Worm (Caenorhabditis elegans) whole organism, late embryonic: ENCODE measurements around the gene R11D1.2.

Experiments used
- K02D7.2 ChIP-seq: sonication (generic microtip); optimal IDR thresholded peaks from 2 replicates; lab custom pipeline; 2017; ENCODE audit warnings: mild to moderate bottlenecking, missing genetic modification characterization, missing compliant biosample characterization
- T23F11.4 ChIP-seq: fragments of 200-800 bp; sonication (Bioruptor generic); optimal IDR thresholded peaks from 2 replicates; lab custom pipeline; 2018; ENCODE audit warnings: mild to moderate bottlenecking, missing genetic modification characterization, missing compliant biosample characterization
- Y22D7AL.16 ChIP-seq: sonication (generic microtip); optimal IDR thresholded peaks from 2 replicates; lab custom pipeline; 2016; ENCODE audit warnings: missing genetic modification characterization, missing compliant biosample characterization
- ahr-1 ChIP-seq: sonication (generic microtip); optimal IDR thresholded peaks from 2 replicates; lab custom pipeline; 2016; ENCODE audit warnings: missing genetic modification characterization, missing compliant biosample characterization
- ama-1 ChIP-seq: fragments of 150-350 bp; optimal IDR thresholded peaks from 2 replicates; lab custom pipeline; 2014
- ceh-14 ChIP-seq: sonication (generic microtip); optimal IDR thresholded peaks from 2 replicates; lab custom pipeline; 2016; ENCODE audit warnings: missing genotype, missing genetic modification characterization, missing compliant biosample characterization
- ceh-19 ChIP-seq: fragments of 200-800 bp; sonication (Bioruptor generic); optimal IDR thresholded peaks from 2 replicates; lab custom pipeline; 2018; ENCODE audit warnings: mild to moderate bottlenecking, missing genetic modification characterization, missing compliant biosample characterization
- ceh-2 ChIP-seq: sonication (generic microtip); optimal IDR thresholded peaks from 2 replicates; lab custom pipeline; 2016; ENCODE audit warnings: missing genotype, missing genetic modification characterization, missing compliant biosample characterization
- ceh-24 ChIP-seq: sonication (generic microtip); optimal IDR thresholded peaks from 2 replicates; lab custom pipeline; 2016; ENCODE audit warnings: mild to moderate bottlenecking, missing genetic modification characterization, missing compliant biosample characterization
- ceh-30 ChIP-seq: fragments of 150-350 bp; optimal IDR thresholded peaks from 2 replicates; lab custom pipeline; 2014; ENCODE audit warnings: missing biosample characterization, missing genetic modification characterization
- ceh-31 ChIP-seq: sonication (generic microtip); optimal IDR thresholded peaks from 2 replicates; lab custom pipeline; 2016; ENCODE audit warnings: missing genetic modification characterization, missing compliant biosample characterization
- ceh-45 ChIP-seq: fragments of 200-800 bp; sonication (Bioruptor generic); IDR thresholded peaks from 2 replicates; pipeline ENCODE4 v1.3.6; 2022; ENCODE audit warnings: missing genetic modification reagents, missing genetic modification characterization, missing compliant biosample characterization
- ceh-48 ChIP-seq: sonication (generic microtip); optimal IDR thresholded peaks from 2 replicates; lab custom pipeline; 2016; ENCODE audit warnings: missing genetic modification characterization, inconsistent platforms, missing compliant biosample characterization
- ceh-6 ChIP-seq: fragments of 200-800 bp; sonication (Bioruptor generic); optimal IDR thresholded peaks from 2 replicates; lab custom pipeline; 2018; ENCODE audit warnings: mild to moderate bottlenecking, missing genetic modification characterization, missing compliant biosample characterization
- dmd-4 ChIP-seq: sonication (generic microtip); optimal IDR thresholded peaks from 2 replicates; lab custom pipeline; 2016; ENCODE audit warnings: borderline replicate concordance, missing genetic modification characterization, missing compliant biosample characterization
- elt-2 ChIP-seq: sonication (generic microtip); optimal IDR thresholded peaks from 2 replicates; lab custom pipeline; 2016; ENCODE audit warnings: missing genetic modification reagents, missing genetic modification characterization, missing compliant biosample characterization
- elt-4 ChIP-seq: sonication (generic microtip); optimal IDR thresholded peaks from 2 replicates; lab custom pipeline; 2016; ENCODE audit warnings: missing genetic modification characterization, missing compliant biosample characterization
- ets-4 ChIP-seq: sonication (generic microtip); optimal IDR thresholded peaks from 2 replicates; lab custom pipeline; 2016; ENCODE audit warnings: missing genetic modification characterization, missing compliant biosample characterization
- eyg-1 ChIP-seq: sonication (generic microtip); optimal IDR thresholded peaks from 2 replicates; lab custom pipeline; 2016; ENCODE audit warnings: missing genotype, missing genetic modification characterization, missing compliant biosample characterization
- fax-1 ChIP-seq: sonication (generic microtip); optimal IDR thresholded peaks from 2 replicates; lab custom pipeline; 2016; ENCODE audit warnings: missing genotype, missing genetic modification characterization, missing compliant biosample characterization
- fkh-10 ChIP-seq: fragments of 150-350 bp; optimal IDR thresholded peaks from 2 replicates; lab custom pipeline; 2014; ENCODE audit warnings: missing biosample characterization, missing genetic modification reagents, missing genetic modification characterization
- gmeb-2 ChIP-seq: sonication (generic microtip); optimal IDR thresholded peaks from 2 replicates; lab custom pipeline; 2016; ENCODE audit warnings: missing genetic modification characterization, inconsistent platforms, missing compliant biosample characterization
- hlh-15 ChIP-seq: sonication (generic microtip); optimal IDR thresholded peaks from 2 replicates; lab custom pipeline; 2016; ENCODE audit warnings: missing genetic modification characterization, missing compliant biosample characterization
- mec-3 ChIP-seq: sonication (generic microtip); optimal IDR thresholded peaks from 2 replicates; lab custom pipeline; 2016; ENCODE audit warnings: borderline replicate concordance, missing genetic modification characterization, missing compliant biosample characterization
- nhr-11 ChIP-seq: fragments of 150-350 bp; optimal IDR thresholded peaks from 2 replicates; lab custom pipeline; 2014; ENCODE audit warnings: missing biosample characterization, missing genetic modification characterization
- nhr-232 ChIP-seq: sonication (generic microtip); optimal IDR thresholded peaks from 2 replicates; lab custom pipeline; 2016; ENCODE audit warnings: missing genetic modification characterization, missing compliant biosample characterization
- pag-3 ChIP-seq: sonication (generic microtip); optimal IDR thresholded peaks from 2 replicates; lab custom pipeline; 2016; ENCODE audit warnings: missing compliant biosample characterization, missing genetic modification characterization, borderline replicate concordance
- pat-9 ChIP-seq: fragments of 200-800 bp; sonication (Bioruptor generic); optimal IDR thresholded peaks from 2 replicates; lab custom pipeline; 2018; ENCODE audit warnings: mild to moderate bottlenecking, missing genetic modification characterization, moderate library complexity, missing compliant biosample characterization
- pqm-1 ChIP-seq: sonication (generic microtip); optimal IDR thresholded peaks from 2 replicates; lab custom pipeline; 2016; ENCODE audit warnings: missing genetic modification characterization, missing compliant biosample characterization
- pros-1 ChIP-seq: fragments of 150-350 bp; optimal IDR thresholded peaks from 2 replicates; lab custom pipeline; 2014; ENCODE audit warnings: missing biosample characterization, missing genetic modification reagents, missing genetic modification characterization
- sox-4 ChIP-seq: sonication (generic microtip); optimal IDR thresholded peaks from 2 replicates; lab custom pipeline; 2017; ENCODE audit warnings: mild to moderate bottlenecking, missing genetic modification characterization, inconsistent platforms, missing compliant biosample characterization
- tbx-7 ChIP-seq: sonication (generic microtip); optimal IDR thresholded peaks from 2 replicates; lab custom pipeline; 2016; ENCODE audit warnings: missing genotype, missing genetic modification characterization, missing compliant biosample characterization
- ttx-3 ChIP-seq: sonication (generic microtip); optimal IDR thresholded peaks from 2 replicates; lab custom pipeline; 2016; ENCODE audit warnings: missing genetic modification reagents, missing genetic modification characterization, missing compliant biosample characterization
- unc-3 ChIP-seq, 2 experiments: fragments of 200-800 bp in 1 of 2; sonication (Bioruptor generic) in 1 of 2; sonication (generic microtip) in 1 of 2; conservative IDR thresholded peaks in 1 of 2; optimal IDR thresholded peaks in 1 of 2; 2 replicates each; pipeline versions ENCODE4 v1.3.6 to Lab custom; 2016 to 2022; ENCODE audit warnings: missing compliant biosample characterization in 2 of 2, missing genetic modification characterization in 2 of 2, missing genetic modification reagents in 1 of 2
- unc-42 ChIP-seq: sonication (generic microtip); optimal IDR thresholded peaks from 2 replicates; lab custom pipeline; 2016; ENCODE audit warnings: missing genotype, missing genetic modification characterization, missing compliant biosample characterization
- unc-86 ChIP-seq: sonication (generic microtip); optimal IDR thresholded peaks from 2 replicates; lab custom pipeline; 2016; ENCODE audit warnings: missing genetic modification characterization, missing compliant biosample characterization
- zip-5 ChIP-seq: sonication (generic microtip); optimal IDR thresholded peaks from 2 replicates; lab custom pipeline; 2016; ENCODE audit warnings: missing genetic modification characterization, missing compliant biosample characterization

Gene R11D1.2

ce11 chrV:12701613-12702012 is 6.8 kb upstream of the R11D1.2 start:
- TF ChIP-seq unc-3 (GFP tag; conservative IDR thresholded peaks at IDR 0.05; lab: Robert Waterston, UW): no peak
- TF ChIP-seq unc-3 (tag; optimal IDR thresholded peaks at IDR 0.05; lab: Kevin White, UChicago): no peak
- no peak for TF ChIP-seq fkh-10 (GFP tag; lab: Kevin White, UChicago)
- no peak for TF ChIP-seq ttx-3 (tag; lab: Kevin White, UChicago)
- TF ChIP-seq unc-42 (tag; lab: Kevin White, UChicago): peak; percentile 86
- TF ChIP-seq K02D7.2 (tag; lab: Kevin White, UChicago): no peak
- TF ChIP-seq nhr-232 (tag; lab: Kevin White, UChicago): no peak
- TF ChIP-seq mec-3 (tag; lab: Kevin White, UChicago): no peak

- no peak for TF ChIP-seq T23F11.4 (GFP tag; lab: Kevin White, UChicago)
Observed at ce11 chrV:12704077-12704476, 4.3 kb upstream of the R11D1.2 start, which contains the start of gene R11D1.1. Gene R11D1.1, plus strand, starts transcription at chrV:12704377.

ce11 chrV:12706511-12706910 is 1.9 kb upstream of the R11D1.2 start:
- no peak for TF ChIP-seq pag-3 (tag; lab: Kevin White, UChicago)
- TF ChIP-seq K02D7.2 (tag; lab: Kevin White, UChicago): no peak

ce11 chrV:12711999-12712398 is 3.6 kb downstream of the R11D1.2 start, which contains the start of gene R11D1.3:
Gene R11D1.3, minus strand, starts transcription at chrV:12712099.
- TF ChIP-seq ahr-1 (tag; lab: Kevin White, UChicago) (no peak), ceh-6 (GFP tag; lab: Kevin White, UChicago) (no peak), unc-42 (tag; lab: Kevin White, UChicago) (no peak), K02D7.2 (tag; lab: Kevin White, UChicago) (no peak), mec-3 (tag; lab: Kevin White, UChicago) (no peak), nhr-232 (tag; lab: Kevin White, UChicago) (no peak), gmeb-2 (tag; lab: Kevin White, UChicago) (no peak), ceh-30 (no peak), ceh-19 (GFP tag; lab: Kevin White, UChicago) (no peak), eyg-1 (tag; lab: Kevin White, UChicago) (no peak), ceh-24 (tag; lab: Kevin White, UChicago) (no peak), ceh-45 (GFP tag; lab: Robert Waterston, UW) (no peak), ceh-14 (tag; lab: Kevin White, UChicago) (no peak), hlh-15 (no peak)

- TF ChIP-seq ceh-14 (tag; lab: Kevin White, UChicago) (no peak), ceh-48 (no peak)
Observed at ce11 chrV:12714120-12714519, 5.7 kb downstream of the R11D1.2 start, which contains the start of gene R11D1.4. Gene R11D1.4, minus strand, starts transcription at chrV:12714220.

- TF ChIP-seq pag-3 (tag; lab: Kevin White, UChicago) (no peak), fax-1 (no peak), ama-1 (lab: Kevin White, UChicago) (no peak), gmeb-2 (tag; lab: Kevin White, UChicago) (no peak), zip-5 (tag; lab: Kevin White, UChicago) (no peak), sox-4 (no peak)
- TF ChIP-seq, all 69 proteins: peak for 0
Observed at ce11 chrV:12716447-12716846, 8.0 kb downstream of the R11D1.2 start, which contains the start of gene str-178. Gene str-178, minus strand, starts transcription at chrV:12716547.

- no peak for TF ChIP-seq pat-9 (tag; lab: Kevin White, UChicago)
Observed at ce11 chrV:12718622-12719021, 10.2 kb downstream of the R11D1.2 start, which contains the start of gene str-181. Gene str-181, minus strand, starts transcription at chrV:12718722.

- TF ChIP-seq nhr-11 (tag; lab: Kevin White, UChicago) (no peak), elt-2 (tag; lab: Kevin White, UChicago) (no peak), ceh-31 (tag; lab: Kevin White, UChicago) (no peak), pros-1 (tag; lab: Kevin White, UChicago) (no peak), dmd-4 (tag; lab: Kevin White, UChicago) (no peak), pqm-1 (tag; lab: Kevin White, UChicago) (no peak), pag-3 (tag; lab: Kevin White, UChicago) (no peak), ceh-2 (no peak), tbx-7 (no peak), elt-4 (no peak), fax-1 (no peak), ets-4 (tag; lab: Kevin White, UChicago) (no peak), Y22D7AL.16 (tag; lab: Kevin White, UChicago) (no peak), unc-86 (tag; lab: Kevin White, UChicago) (no peak)
Observed at ce11 chrV:12719713-12720112, 11.3 kb downstream of the R11D1.2 start, which contains the start of gene R11D1.7. Gene R11D1.7, plus strand, starts transcription at chrV:12720013.
